Fruit fly (Drosophila melanogaster) whole organism, prepupa: ENCODE data around the gene btd.
A peak's percentile ranks its signal among the peaks of the same experiment; 100 is the strongest.

Experiments used
- CG11294 ChIP-seq: fragments of 200-800 bp; sonication (Bioruptor generic); IDR thresholded peaks from 2 replicates; pipeline ENCODE4 v1.3.6; 2022; ENCODE audit warnings: missing biosample characterization, missing genetic modification characterization
- CG11902 ChIP-seq: fragments of 200-800 bp; sonication (Bioruptor generic); optimal IDR thresholded peaks from 3 replicates; lab custom pipeline; 2016; ENCODE audit warnings: missing biosample characterization, missing genetic modification characterization
- CG15336 ChIP-seq: fragments of 200-800 bp; sonication (Bioruptor generic); IDR thresholded peaks from 2 replicates; pipeline ENCODE4 v1.3.6; 2022; ENCODE audit warnings: missing biosample characterization, missing genetic modification characterization
- CG1621 ChIP-seq: fragments of 200-800 bp; sonication (Bioruptor generic); optimal IDR thresholded peaks from 3 replicates; lab custom pipeline; 2018; ENCODE audit warnings: missing biosample characterization, mild to moderate bottlenecking, missing genetic modification characterization
- CG31627 ChIP-seq: fragments of 200-800 bp; sonication (Bioruptor generic); optimal IDR thresholded peaks from 3 replicates; lab custom pipeline; 2016; ENCODE audit warnings: missing biosample characterization, missing genetic modification characterization
- CG32006 ChIP-seq: fragments of 200-800 bp; sonication (Bioruptor generic); optimal IDR thresholded peaks from 3 replicates; lab custom pipeline; 2017; ENCODE audit warnings: missing biosample characterization, mild to moderate bottlenecking, missing genetic modification characterization
- CG34406 ChIP-seq: fragments of 200-800 bp; sonication (Bioruptor generic); optimal IDR thresholded peaks from 3 replicates; lab custom pipeline; 2016; ENCODE audit warnings: missing biosample characterization, missing genetic modification characterization
- CG3919 ChIP-seq: fragments of 200-800 bp; sonication (Bioruptor generic); optimal IDR thresholded peaks from 3 replicates; lab custom pipeline; 2016; ENCODE audit warnings: missing biosample characterization, missing genetic modification characterization
- CG6163 ChIP-seq: fragments of 200-800 bp; sonication (Bioruptor generic); IDR thresholded peaks from 3 replicates; pipeline ENCODE4 v1.3.6; 2022; ENCODE audit warnings: missing biosample characterization, missing genetic modification characterization
- CG6276 ChIP-seq: fragments of 200-800 bp; sonication (Bioruptor generic); optimal IDR thresholded peaks from 2 replicates; lab custom pipeline; 2017; ENCODE audit warnings: missing biosample characterization, mild to moderate bottlenecking, missing genetic modification characterization
- CG6808 ChIP-seq: fragments of 200-800 bp; sonication (Bioruptor generic); optimal IDR thresholded peaks from 3 replicates; lab custom pipeline; 2017; ENCODE audit warnings: missing biosample characterization, missing genetic modification characterization, mild to moderate bottlenecking, moderate library complexity, missing genetic modification reagents
- CG8119 ChIP-seq: fragments of 200-800 bp; sonication (Bioruptor generic); IDR thresholded peaks from 3 replicates; pipeline ENCODE4 v1.3.6; 2022; ENCODE audit warnings: missing biosample characterization, missing genetic modification characterization
- CG8632 ChIP-seq: fragments of 200-800 bp; sonication (Bioruptor generic); optimal IDR thresholded peaks from 3 replicates; lab custom pipeline; 2016; ENCODE audit warnings: missing biosample characterization, missing genetic modification characterization
- CG9139 ChIP-seq: fragments of 200-800 bp; sonication (Bioruptor generic); optimal IDR thresholded peaks from 3 replicates; lab custom pipeline; 2017; ENCODE audit warnings: missing biosample characterization, mild to moderate bottlenecking, missing genetic modification characterization
- Eip75B ChIP-seq: fragments of 200-800 bp; sonication (Bioruptor generic); optimal IDR thresholded peaks from 3 replicates; lab custom pipeline; 2016; ENCODE audit warnings: missing biosample characterization, missing genetic modification characterization
- Eip78C ChIP-seq: fragments of 200-800 bp; sonication (Bioruptor generic); peaks from one replicate; lab custom pipeline; 2016; ENCODE audit warnings: missing biosample characterization, missing genetic modification characterization
- Eip93F ChIP-seq: fragments of 200-800 bp; sonication (Bioruptor generic); optimal IDR thresholded peaks from 2 replicates; lab custom pipeline; 2016; ENCODE audit warnings: missing biosample characterization, mild to moderate bottlenecking, missing genetic modification characterization
- Ets21C ChIP-seq: fragments of 200-800 bp; sonication (Bioruptor generic); optimal IDR thresholded peaks from 3 replicates; lab custom pipeline; 2016; ENCODE audit warnings: missing biosample characterization, missing genetic modification characterization
- Ets96B ChIP-seq: fragments of 200-800 bp; optimal IDR thresholded peaks from 2 replicates; lab custom pipeline; 2019; ENCODE audit warnings: missing biosample characterization, mild to moderate bottlenecking, missing genetic modification characterization, moderate library complexity
- Gug ChIP-seq: fragments of 200-800 bp; sonication (Bioruptor generic); IDR thresholded peaks from 2 replicates; pipeline ENCODE4 v1.3.6; 2022; ENCODE audit warnings: missing biosample characterization, missing genetic modification characterization
- Hr39 ChIP-seq: fragments of 200-800 bp; sonication (Bioruptor generic); optimal IDR thresholded peaks from 2 replicates; lab custom pipeline; 2016; ENCODE audit warnings: missing biosample characterization, missing genetic modification characterization
- Met ChIP-seq: fragments of 200-800 bp; sonication (Bioruptor generic); optimal IDR thresholded peaks from 3 replicates; lab custom pipeline; 2016; ENCODE audit warnings: missing biosample characterization, missing genetic modification characterization
- OdsH ChIP-seq: fragments of 200-800 bp; sonication (Bioruptor generic); optimal IDR thresholded peaks from 3 replicates; lab custom pipeline; 2016; ENCODE audit warnings: missing biosample characterization, missing genetic modification characterization
- Smox ChIP-seq: fragments of 200-800 bp; sonication (Bioruptor generic); optimal IDR thresholded peaks from 3 replicates; lab custom pipeline; 2016; ENCODE audit warnings: missing biosample characterization, missing genetic modification characterization
- Sox102F ChIP-seq: fragments of 200-800 bp; sonication (Bioruptor generic); optimal IDR thresholded peaks from 2 replicates; lab custom pipeline; 2016; ENCODE audit warnings: missing biosample characterization, mild to moderate bottlenecking, missing genetic modification characterization
- Sox14 ChIP-seq: fragments of 200-800 bp; sonication (Bioruptor generic); optimal IDR thresholded peaks from 3 replicates; lab custom pipeline; 2016; ENCODE audit warnings: missing biosample characterization, missing genetic modification characterization
- Sox15 ChIP-seq: fragments of 200-800 bp; sonication (Bioruptor generic); optimal IDR thresholded peaks from 3 replicates; lab custom pipeline; 2016; ENCODE audit warnings: missing biosample characterization, missing genetic modification characterization
- dac ChIP-seq: fragments of 200-800 bp; sonication (Bioruptor generic); optimal IDR thresholded peaks from 2 replicates; lab custom pipeline; 2017; ENCODE audit warnings: missing biosample characterization, mild to moderate bottlenecking, missing genetic modification characterization
- dsx ChIP-seq: fragments of 200-800 bp; optimal IDR thresholded peaks from 3 replicates; lab custom pipeline; 2019; ENCODE audit warnings: missing biosample characterization, mild to moderate bottlenecking, missing genetic modification characterization, moderate library complexity; ENCODE audit not compliant: poor library complexity, severe bottlenecking
- fd59A ChIP-seq: fragments of 200-800 bp; sonication (Bioruptor generic); optimal IDR thresholded peaks from 2 replicates; lab custom pipeline; 2017; ENCODE audit warnings: missing biosample characterization, mild to moderate bottlenecking, missing genetic modification characterization, missing genetic modification reagents
- fd85E ChIP-seq: fragments of 200-800 bp; sonication (Bioruptor generic); optimal IDR thresholded peaks from 3 replicates; lab custom pipeline; 2016; ENCODE audit warnings: missing biosample characterization, missing genetic modification characterization
- fkh ChIP-seq: fragments of 200-800 bp; sonication (Bioruptor generic); optimal IDR thresholded peaks from 3 replicates; lab custom pipeline; 2017; ENCODE audit warnings: missing biosample characterization, mild to moderate bottlenecking, missing genetic modification characterization, moderate library complexity
- net ChIP-seq: fragments of 200-800 bp; sonication (Bioruptor generic); optimal IDR thresholded peaks from 3 replicates; lab custom pipeline; 2016; ENCODE audit warnings: missing biosample characterization, missing genetic modification characterization
- pdm3 ChIP-seq: fragments of 200-800 bp; sonication (Bioruptor generic); optimal IDR thresholded peaks from 3 replicates; lab custom pipeline; 2016; ENCODE audit warnings: missing biosample characterization, missing genetic modification characterization
- salr ChIP-seq, 2 experiments: fragments of 200-800 bp; sonication (Bioruptor generic); optimal IDR thresholded peaks; 3 replicates each; lab custom pipeline; 2016 to 2018; ENCODE audit warnings: missing biosample characterization in 2 of 2, missing genetic modification characterization in 2 of 2, mild to moderate bottlenecking in 1 of 2
- spab ChIP-seq: fragments of 200-800 bp; sonication (Bioruptor generic); optimal IDR thresholded peaks from 2 replicates; lab custom pipeline; 2017; ENCODE audit warnings: missing biosample characterization, mild to moderate bottlenecking, missing genetic modification characterization, missing genetic modification reagents
- ss ChIP-seq, 2 experiments: fragments of 200-800 bp; sonication (Bioruptor generic); optimal IDR thresholded peaks; 2 replicates in 1 of 2; 3 replicates in 1 of 2; lab custom pipeline; 2017 to 2018; ENCODE audit warnings: mild to moderate bottlenecking in 2 of 2, missing biosample characterization in 2 of 2, missing genetic modification characterization in 2 of 2, moderate library complexity in 1 of 2
- svp ChIP-seq: fragments of 200-800 bp; sonication (Bioruptor generic); peaks from one replicate; lab custom pipeline; 2016; ENCODE audit warnings: missing biosample characterization, missing genetic modification characterization
- topi ChIP-seq: fragments of 200-800 bp; sonication (Bioruptor generic); optimal IDR thresholded peaks from 3 replicates; lab custom pipeline; 2016; ENCODE audit warnings: missing biosample characterization, missing genetic modification characterization

btd gene

dm6 chrX:9687623-9688022, 6.4 kb upstream of the btd start (continued):
- TF ChIP-seq CG32006 = peak; percentile 95
- peak; percentile 88 for TF ChIP-seq spab (GFP tag; lab: Kevin White, UChicago)
- peak; percentile 80 to 85 for TF ChIP-seq salr (GFP tag; optimal IDR thresholded peaks at IDR 0.05; lab: Kevin White, UChicago)
- TF ChIP-seq fd85E (GFP tag; lab: Kevin White, UChicago) = peak; percentile 58
- peak; percentile 66 for TF ChIP-seq Ets21C
- peak; percentile 82 for TF ChIP-seq Hr39 (GFP tag; lab: Kevin White, UChicago)
- peak; percentile 87 for TF ChIP-seq Smox (GFP tag; lab: Kevin White, UChicago)
- TF ChIP-seq dsx = peak; percentile 94
- peak; percentile 95 for TF ChIP-seq svp (GFP tag; lab: Kevin White, UChicago)
- TF ChIP-seq pdm3 (GFP tag; lab: Kevin White, UChicago) = peak; percentile 91
- peak; percentile 94 for TF ChIP-seq Met (GFP tag; lab: Kevin White, UChicago)
- TF ChIP-seq CG11294 = peak; percentile 79
- peak; percentile 91 for TF ChIP-seq Gug (GFP tag; lab: Robert Waterston, UW)
- peak; percentile 98 for TF ChIP-seq Eip78C (GFP tag; lab: Kevin White, UChicago)
- TF ChIP-seq dac (GFP tag; lab: Kevin White, UChicago) = peak; percentile 91
- TF ChIP-seq Eip75B (GFP tag; lab: Kevin White, UChicago) = peak; percentile 93
- peak; percentile 92 for TF ChIP-seq CG1621
- TF ChIP-seq CG11902 (GFP tag; lab: Kevin White, UChicago) = peak; percentile 45
- TF ChIP-seq Ets96B = peak; percentile 90
- TF ChIP-seq CG9139 (GFP tag; lab: Kevin White, UChicago) = peak; percentile 94
- peak; percentile 93 for TF ChIP-seq CG34406 (GFP tag; lab: Kevin White, UChicago)
- peak; percentile 78 for TF ChIP-seq Sox15 (GFP tag; lab: Kevin White, UChicago)
- TF ChIP-seq Eip93F (GFP tag; lab: Kevin White, UChicago) = peak; percentile 87
- TF ChIP-seq net (GFP tag; lab: Kevin White, UChicago) = peak; percentile 93
- peak; percentile 95 for TF ChIP-seq Sox102F (GFP tag; lab: Kevin White, UChicago)
- peak; percentile 68 for TF ChIP-seq fkh
- peak; percentile 89 for TF ChIP-seq Sox14 (GFP tag; lab: Kevin White, UChicago)
- TF ChIP-seq CG6808 (GFP tag; lab: Kevin White, UChicago) = peak; percentile 94

- no peak for TF ChIP-seq CG6163 (GFP tag; lab: Robert Waterston, UW)
- no peak for TF ChIP-seq net (GFP tag; lab: Kevin White, UChicago)
- TF ChIP-seq fd59A (GFP tag; lab: Kevin White, UChicago) = no peak
- TF ChIP-seq CG8632 (GFP tag; lab: Kevin White, UChicago) = no peak
- TF ChIP-seq Eip78C (GFP tag; lab: Kevin White, UChicago) = peak; percentile 47
- TF ChIP-seq, all 60 proteins: peak for 1
Measured at dm6 chrX:9689129-9689528, 4.9 kb upstream of the btd start.

dm6 chrX:9692297-9693013, 1.5 kb upstream of the btd start:
- no peak for TF ChIP-seq Ets96B
- TF ChIP-seq CG8119 = no peak
- TF ChIP-seq Met (GFP tag; lab: Kevin White, UChicago) = peak; percentile 26
- peak; percentile 3 for TF ChIP-seq topi (GFP tag; lab: Kevin White, UChicago)
- TF ChIP-seq ss (GFP tag; optimal IDR thresholded peaks at IDR 0.05; lab: Kevin White, UChicago) = peak in 1 of 2 experiments; percentile 7
- TF ChIP-seq CG15336 (GFP tag; lab: Robert Waterston, UW) = no peak
- TF ChIP-seq CG3919 (GFP tag; lab: Kevin White, UChicago) = no peak
- no peak for TF ChIP-seq CG11294
- TF ChIP-seq Smox (GFP tag; lab: Kevin White, UChicago) = peak; percentile 7
- TF ChIP-seq CG6163 (GFP tag; lab: Robert Waterston, UW) = no peak
- peak; percentile 47 for TF ChIP-seq Eip78C (GFP tag; lab: Kevin White, UChicago)
- TF ChIP-seq CG9139 (GFP tag; lab: Kevin White, UChicago) = no peak
- no peak for TF ChIP-seq CG6276 (GFP tag; lab: Kevin White, UChicago)
- TF ChIP-seq CG31627 = no peak
- no peak for TF ChIP-seq net (GFP tag; lab: Kevin White, UChicago)
- TF ChIP-seq OdsH (GFP tag; lab: Kevin White, UChicago) = no peak
